Worm (Caenorhabditis elegans) whole organism, L2 larva: ENCODE results near the gene F40F8.11.

ENCODE experiments used
- C34F6.9 ChIP-seq: fragments of 150-350 bp; optimal IDR thresholded peaks from 2 replicates; lab custom pipeline; 2014; ENCODE audit warnings: missing biosample characterization, missing genetic modification characterization
- F13H6.1 ChIP-seq: sonication (generic microtip); optimal IDR thresholded peaks from 2 replicates; lab custom pipeline; 2016; ENCODE audit warnings: missing genetic modification characterization, missing compliant biosample characterization
- R02D3.7 ChIP-seq: fragments of 150-350 bp; optimal IDR thresholded peaks from 2 replicates; lab custom pipeline; 2014; ENCODE audit warnings: missing biosample characterization, missing genetic modification characterization
- Y55F3AM.14 ChIP-seq: fragments of 200-800 bp; sonication (Bioruptor generic); optimal IDR thresholded peaks from 2 replicates; lab custom pipeline; 2018; ENCODE audit warnings: mild to moderate bottlenecking, missing genetic modification characterization, missing compliant biosample characterization
- ZK546.5 ChIP-seq: sonication (generic microtip); optimal IDR thresholded peaks from 2 replicates; lab custom pipeline; 2017; ENCODE audit warnings: missing biosample characterization, missing genetic modification characterization
- alr-1 ChIP-seq: fragments of 150-350 bp; optimal IDR thresholded peaks from 2 replicates; lab custom pipeline; 2014; ENCODE audit warnings: missing biosample characterization, missing genetic modification characterization
- aly-2 ChIP-seq: fragments of 150-350 bp; optimal IDR thresholded peaks from 2 replicates; lab custom pipeline; 2014; ENCODE audit warnings: missing biosample characterization, missing genetic modification characterization
- blmp-1 ChIP-seq: sonication (generic microtip); optimal IDR thresholded peaks from 2 replicates; lab custom pipeline; 2017; ENCODE audit warnings: missing genetic modification characterization, mild to moderate bottlenecking, missing compliant biosample characterization, antibody characterized with exemption, moderate library complexity; ENCODE audit not compliant: insufficient read depth
- ceh-16 ChIP-seq: fragments of 150-350 bp; optimal IDR thresholded peaks from 2 replicates; lab custom pipeline; 2014; ENCODE audit warnings: missing biosample characterization, missing genetic modification characterization
- ceh-82 ChIP-seq: fragments of 150-350 bp; optimal IDR thresholded peaks from 2 replicates; lab custom pipeline; 2014; ENCODE audit warnings: missing biosample characterization, missing genetic modification characterization
- crh-2 ChIP-seq: sonication (generic microtip); optimal IDR thresholded peaks from 2 replicates; lab custom pipeline; 2017; ENCODE audit warnings: missing biosample characterization, missing genetic modification characterization
- dmd-4 ChIP-seq: sonication (generic microtip); optimal IDR thresholded peaks from 2 replicates; lab custom pipeline; 2017; ENCODE audit warnings: missing biosample characterization, missing genetic modification characterization
- egl-27 ChIP-seq: sonication (generic microtip); optimal IDR thresholded peaks from 3 replicates; lab custom pipeline; 2017; ENCODE audit warnings: missing biosample characterization, missing genetic modification reagents, missing genetic modification characterization
- elt-1 ChIP-seq: fragments of 150-350 bp; optimal IDR thresholded peaks from 2 replicates; lab custom pipeline; 2014; ENCODE audit warnings: missing biosample characterization, missing genetic modification characterization
- elt-3 ChIP-seq: sonication (generic microtip); optimal IDR thresholded peaks from 2 replicates; lab custom pipeline; 2017; ENCODE audit warnings: missing biosample characterization, missing genetic modification characterization
- fos-1 ChIP-seq: fragments of 150-350 bp; optimal IDR thresholded peaks from 2 replicates; lab custom pipeline; 2014; ENCODE audit warnings: missing biosample characterization, missing genetic modification characterization
- gmeb-1 ChIP-seq: fragments of 150-350 bp; optimal IDR thresholded peaks from 2 replicates; lab custom pipeline; 2014; ENCODE audit warnings: missing biosample characterization, missing genetic modification characterization
- lin-11 ChIP-seq: fragments of 150-350 bp; sonication (generic microtip); optimal IDR thresholded peaks from 2 replicates; lab custom pipeline; 2014; ENCODE audit warnings: missing biosample characterization, missing genetic modification characterization, inconsistent platforms, mixed read lengths
- lin-39 ChIP-seq: fragments of 150-350 bp; optimal IDR thresholded peaks from 2 replicates; lab custom pipeline; 2014; ENCODE audit warnings: missing biosample characterization, missing genetic modification reagents, missing genetic modification characterization
- lsy-2 ChIP-seq, 2 experiments: fragments of 150-350 bp in 1 of 2; sonication (generic microtip) in 1 of 2; optimal IDR thresholded peaks; 2 replicates each; lab custom pipeline; 2014 to 2017; ENCODE audit warnings: missing biosample characterization in 2 of 2, missing genetic modification characterization in 2 of 2
- mab-5 ChIP-seq: fragments of 150-350 bp; optimal IDR thresholded peaks from 2 replicates; lab custom pipeline; 2014; ENCODE audit warnings: missing biosample characterization, missing genetic modification characterization
- mbf-1 ChIP-seq: sonication (generic microtip); optimal IDR thresholded peaks from 2 replicates; lab custom pipeline; 2017; ENCODE audit warnings: missing biosample characterization, missing genetic modification characterization
- mdl-1 ChIP-seq, 2 experiments: fragments of 150-350 bp in 1 of 2; sonication (generic microtip) in 1 of 2; optimal IDR thresholded peaks; 2 replicates each; lab custom pipeline; 2017; ENCODE audit warnings: missing biosample characterization in 2 of 2, missing genetic modification characterization in 2 of 2
- nhr-10 ChIP-seq: sonication (generic microtip); optimal IDR thresholded peaks from 2 replicates; lab custom pipeline; 2017; ENCODE audit warnings: missing biosample characterization, missing genetic modification characterization
- nhr-11 ChIP-seq: fragments of 150-350 bp; optimal IDR thresholded peaks from 2 replicates; lab custom pipeline; 2014; ENCODE audit warnings: missing biosample characterization, missing genetic modification characterization
- nhr-12 ChIP-seq: fragments of 150-350 bp; optimal IDR thresholded peaks from 2 replicates; lab custom pipeline; 2014; ENCODE audit warnings: missing biosample characterization, missing genetic modification characterization
- nhr-21 ChIP-seq: fragments of 150-350 bp; optimal IDR thresholded peaks from 2 replicates; lab custom pipeline; 2014; ENCODE audit warnings: missing biosample characterization, missing genetic modification characterization
- nhr-23 ChIP-seq: fragments of 150-350 bp; optimal IDR thresholded peaks from 2 replicates; lab custom pipeline; 2014; ENCODE audit warnings: missing biosample characterization, missing genetic modification reagents, missing genetic modification characterization
- nhr-237 ChIP-seq: fragments of 150-350 bp; optimal IDR thresholded peaks from 2 replicates; lab custom pipeline; 2014; ENCODE audit warnings: missing biosample characterization, missing genetic modification characterization
- nhr-25 ChIP-seq: fragments of 150-350 bp; sonication (generic microtip); optimal IDR thresholded peaks from 3 replicates; lab custom pipeline; 2014; ENCODE audit warnings: missing biosample characterization, missing genetic modification characterization
- nhr-6 ChIP-seq: fragments of 150-350 bp; optimal IDR thresholded peaks from 2 replicates; lab custom pipeline; 2014; ENCODE audit warnings: missing biosample characterization, missing genetic modification characterization
- nhr-77 ChIP-seq: fragments of 150-350 bp; optimal IDR thresholded peaks from 2 replicates; lab custom pipeline; 2014; ENCODE audit warnings: missing biosample characterization, missing genetic modification characterization
- peb-1 ChIP-seq: fragments of 150-350 bp; optimal IDR thresholded peaks from 2 replicates; lab custom pipeline; 2014; ENCODE audit warnings: missing biosample characterization, missing genetic modification characterization
- sem-4 ChIP-seq: fragments of 150-350 bp; optimal IDR thresholded peaks from 2 replicates; lab custom pipeline; 2014; ENCODE audit warnings: missing biosample characterization, missing genetic modification reagents, missing genetic modification characterization
- skn-1 ChIP-seq: sonication (generic microtip); optimal IDR thresholded peaks from 2 replicates; lab custom pipeline; 2017; ENCODE audit warnings: missing biosample characterization, missing genetic modification characterization
- sma-3 ChIP-seq: sonication (generic microtip); optimal IDR thresholded peaks from 2 replicates; lab custom pipeline; 2016; ENCODE audit warnings: missing genetic modification reagents, missing genetic modification characterization, missing compliant biosample characterization
- sma-9 ChIP-seq, 2 experiments: fragments of 150-350 bp in 1 of 2; sonication (generic microtip) in 1 of 2; optimal IDR thresholded peaks; 2 replicates each; lab custom pipeline; 2014 to 2016; ENCODE audit warnings: missing genetic modification characterization in 2 of 2, mild to moderate bottlenecking in 1 of 2, missing biosample characterization in 1 of 2, missing compliant biosample characterization in 1 of 2, missing genetic modification reagents in 1 of 2, moderate library complexity in 1 of 2
- unc-55 ChIP-seq: fragments of 150-350 bp; sonication (generic microtip); optimal IDR thresholded peaks from 3 replicates; lab custom pipeline; 2014; ENCODE audit warnings: missing biosample characterization, missing genetic modification reagents, missing genetic modification characterization
- unc-62 ChIP-seq: fragments of 150-350 bp; optimal IDR thresholded peaks from 2 replicates; lab custom pipeline; 2014; ENCODE audit warnings: missing biosample characterization, missing genetic modification reagents, missing genetic modification characterization
- zag-1 ChIP-seq: fragments of 150-350 bp; optimal IDR thresholded peaks from 2 replicates; lab custom pipeline; 2014; ENCODE audit warnings: missing biosample characterization, missing genetic modification characterization
- ztf-1 ChIP-seq: fragments of 200-800 bp; sonication (Bioruptor generic); conservative IDR thresholded peaks from 2 replicates; pipeline ENCODE4 v1.3.6; 2022; ENCODE audit warnings: missing genetic modification characterization, missing compliant biosample characterization
- ztf-11 ChIP-seq: sonication (generic microtip); optimal IDR thresholded peaks from 2 replicates; lab custom pipeline; 2017; ENCODE audit warnings: missing biosample characterization, missing genetic modification characterization
- ztf-4 ChIP-seq: fragments of 150-350 bp; optimal IDR thresholded peaks from 2 replicates; lab custom pipeline; 2014; ENCODE audit warnings: missing biosample characterization, missing genetic modification characterization

Gene F40F8.11

DNA sequence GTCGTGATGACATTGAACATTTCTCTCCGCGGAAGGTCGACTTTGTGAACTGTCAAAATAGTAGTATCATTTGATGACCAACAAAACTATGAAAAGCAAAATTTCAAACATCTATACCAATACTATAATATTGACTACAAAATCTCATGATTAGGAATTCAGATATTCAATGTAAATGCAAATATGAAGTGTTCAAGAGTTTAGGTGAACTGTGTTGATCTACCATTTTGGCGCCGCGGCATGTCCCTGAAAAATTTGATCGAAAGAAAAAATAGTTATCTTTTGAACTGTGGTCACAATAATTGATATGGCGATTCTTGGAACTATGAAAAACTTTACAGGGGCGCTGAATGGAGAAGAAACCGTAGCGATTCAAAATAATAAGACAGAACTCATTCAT lies 46.3 kb upstream of the F40F8.11 start:
- no peak for TF ChIP-seq mab-5 (tag; lab: Kevin White, UChicago)
- no peak for TF ChIP-seq lsy-2 (tag; optimal IDR thresholded peaks at IDR 0.05; lab: Kevin White, UChicago)
- no peak for TF ChIP-seq sma-3 (GFP tag; lab: Kevin White, UChicago)
- TF ChIP-seq elt-3 (tag; lab: Kevin White, UChicago): no peak
- no peak for TF ChIP-seq aly-2 (tag; lab: Kevin White, UChicago)
- no peak for TF ChIP-seq nhr-6
- no peak for TF ChIP-seq ztf-1

DNA sequence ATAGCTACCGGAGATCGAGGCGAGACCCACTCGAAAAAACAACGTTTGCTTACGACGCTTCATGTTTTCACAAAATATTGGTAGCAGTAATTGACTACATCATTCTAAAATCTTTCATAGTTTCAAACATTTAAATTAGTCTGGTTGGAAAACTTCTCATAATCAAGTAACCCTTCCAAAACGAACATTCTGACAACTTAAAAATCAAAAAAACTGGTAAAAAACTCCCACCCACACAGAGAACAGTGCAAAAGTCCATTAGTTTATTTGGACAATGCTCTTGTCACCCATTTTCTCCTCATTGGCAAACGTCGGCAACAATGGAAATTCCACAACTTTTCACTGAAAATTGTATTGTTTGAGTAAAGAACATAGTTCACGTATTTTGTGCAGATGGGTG lies 45.0 kb upstream of the F40F8.11 start, which contains the start of gene F37H8.6:
Gene F37H8.6 (minus strand): TSS at position 101 of the 400 bp plus-strand sequence.
- TF ChIP-seq blmp-1 (tag; lab: Kevin White, UChicago): no peak
- no peak for TF ChIP-seq fos-1
- TF ChIP-seq lin-39 (tag; lab: Kevin White, UChicago): no peak
- TF ChIP-seq zag-1 (tag; lab: Kevin White, UChicago): no peak
- no peak for TF ChIP-seq peb-1 (tag; lab: Kevin White, UChicago)
- TF ChIP-seq R02D3.7 (tag; lab: Kevin White, UChicago): no peak

DNA sequence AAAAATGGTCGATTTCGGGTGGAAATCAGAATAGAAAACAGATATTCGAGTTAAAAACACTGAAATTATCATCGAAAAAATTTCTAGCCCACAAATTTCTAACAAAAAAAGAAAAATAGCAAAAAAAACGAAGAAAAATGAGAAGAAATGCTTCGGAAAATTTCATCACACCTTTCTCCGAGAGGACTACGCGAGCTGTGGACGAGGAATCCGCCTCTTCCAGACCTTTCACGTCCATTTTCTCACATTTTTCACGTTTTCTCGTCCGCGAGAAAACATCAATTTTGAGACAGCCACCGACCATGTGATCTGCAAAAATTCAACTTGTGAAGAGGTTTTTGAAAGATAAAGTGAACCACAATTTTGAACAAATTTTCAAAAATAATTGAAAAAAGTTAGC lies 44.1 kb upstream of the F40F8.11 start:
- TF ChIP-seq Y55F3AM.14 (GFP tag; lab: Kevin White, UChicago) (no peak), unc-55 (peak; percentile 15), mdl-1 (tag; optimal IDR thresholded peaks at IDR 0.05; lab: Kevin White, UChicago) (no peak), unc-62 (no peak), ztf-4 (tag; lab: Kevin White, UChicago) (no peak), alr-1 (tag; lab: Kevin White, UChicago) (no peak), C34F6.9 (tag; lab: Kevin White, UChicago) (peak; percentile 6), lsy-2 (tag; optimal IDR thresholded peaks at IDR 0.05; lab: Kevin White, UChicago) (peak in 1 of 2 experiments; percentile 35)

DNA sequence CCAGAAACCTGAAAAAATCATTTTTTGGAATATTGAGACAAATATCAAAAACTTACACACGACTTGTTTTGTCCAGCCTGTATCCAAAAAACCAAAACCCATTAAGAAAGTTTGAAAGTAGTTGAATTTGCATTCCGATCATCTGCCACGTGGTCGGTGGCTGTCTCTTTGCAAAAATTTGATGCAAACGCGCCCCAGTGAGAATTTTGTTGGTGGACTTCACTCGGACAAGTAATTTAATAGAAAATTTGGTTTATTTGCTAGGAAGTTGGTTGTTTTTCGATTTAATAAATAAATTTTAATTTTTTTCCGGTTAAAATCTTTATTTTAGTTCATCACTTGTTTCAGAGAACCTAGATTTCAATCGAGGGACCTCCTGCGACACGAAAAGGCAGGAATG lies 43.0 kb upstream of the F40F8.11 start:
- TF ChIP-seq nhr-10 (tag; lab: Kevin White, UChicago) (no peak), sem-4 (tag; lab: Kevin White, UChicago) (no peak)

DNA sequence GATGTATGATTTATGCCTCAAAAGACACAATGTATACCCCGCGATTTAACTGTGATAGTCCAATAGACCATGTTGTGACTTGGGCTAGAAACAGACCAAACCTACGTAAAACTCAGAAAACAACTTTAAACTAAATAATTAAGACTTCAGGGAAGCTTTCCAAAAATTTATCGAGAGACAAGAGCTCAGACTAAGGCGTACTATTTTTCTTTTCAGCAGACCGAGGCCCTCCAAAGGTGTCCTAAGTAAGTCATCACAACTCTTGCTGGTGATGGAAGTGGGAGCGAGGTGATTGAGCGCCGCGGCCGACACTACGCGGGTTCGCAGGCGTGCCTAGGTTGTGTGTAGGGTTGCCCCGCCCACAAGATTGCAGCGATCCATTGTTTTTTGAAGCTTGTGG lies 34.6 kb upstream of the F40F8.11 start:
- TF ChIP-seq nhr-25: peak; percentile 44
- TF ChIP-seq nhr-77 (tag; lab: Kevin White, UChicago): no peak
- no peak for TF ChIP-seq elt-3 (tag; lab: Kevin White, UChicago)
- peak; percentile 76 for TF ChIP-seq gmeb-1 (tag; lab: Kevin White, UChicago)
- no peak for TF ChIP-seq skn-1
- no peak for TF ChIP-seq mab-5 (tag; lab: Kevin White, UChicago)
- peak; percentile 29 for TF ChIP-seq unc-55
- no peak for TF ChIP-seq nhr-6
- peak; percentile 43 to 56 for TF ChIP-seq lsy-2 (tag; optimal IDR thresholded peaks at IDR 0.05; lab: Kevin White, UChicago)
- TF ChIP-seq ztf-11 (tag; lab: Kevin White, UChicago): no peak
- no peak for TF ChIP-seq nhr-12 (tag; lab: Kevin White, UChicago)
- no peak for TF ChIP-seq ZK546.5 (tag; lab: Kevin White, UChicago)
- peak; percentile 85 for TF ChIP-seq sma-9 (GFP tag; optimal IDR thresholded peaks at IDR 0.05; lab: Kevin White, UChicago)
- no peak for TF ChIP-seq sma-9 (tag; optimal IDR thresholded peaks at IDR 0.05; lab: Kevin White, UChicago)
- peak; percentile 20 for TF ChIP-seq egl-27
- TF ChIP-seq nhr-21 (tag; lab: Kevin White, UChicago): peak; percentile 84
- no peak for TF ChIP-seq nhr-11 (tag; lab: Kevin White, UChicago)
- peak; percentile 18 for TF ChIP-seq lin-11 (tag; lab: Kevin White, UChicago)
- TF ChIP-seq blmp-1 (tag; lab: Kevin White, UChicago): no peak
- peak; percentile 75 for TF ChIP-seq F13H6.1 (tag; lab: Kevin White, UChicago)
- no peak for TF ChIP-seq ceh-82 (tag; lab: Kevin White, UChicago)
- peak; percentile 37 to 86 for TF ChIP-seq mdl-1 (tag; optimal IDR thresholded peaks at IDR 0.05; lab: Kevin White, UChicago)
- TF ChIP-seq Y55F3AM.14 (GFP tag; lab: Kevin White, UChicago): no peak
- TF ChIP-seq mbf-1 (tag; lab: Kevin White, UChicago): no peak
- TF ChIP-seq ztf-1: no peak
- peak; percentile 12 for TF ChIP-seq crh-2 (tag; lab: Kevin White, UChicago)
- no peak for TF ChIP-seq aly-2 (tag; lab: Kevin White, UChicago)
- no peak for TF ChIP-seq peb-1 (tag; lab: Kevin White, UChicago)
- no peak for TF ChIP-seq dmd-4 (tag; lab: Kevin White, UChicago)
- TF ChIP-seq zag-1 (tag; lab: Kevin White, UChicago): no peak
- no peak for TF ChIP-seq nhr-23 (tag; lab: Kevin White, UChicago)
- peak; percentile 25 for TF ChIP-seq ztf-4 (tag; lab: Kevin White, UChicago)
- peak; percentile 31 for TF ChIP-seq sem-4 (tag; lab: Kevin White, UChicago)
- TF ChIP-seq C34F6.9 (tag; lab: Kevin White, UChicago): peak; percentile 6
- TF ChIP-seq ceh-16 (tag; lab: Kevin White, UChicago): peak; percentile 49
- TF ChIP-seq elt-1: no peak
- TF ChIP-seq nhr-237 (tag; lab: Kevin White, UChicago): peak; percentile 26
- peak; percentile 22 for TF ChIP-seq R02D3.7 (tag; lab: Kevin White, UChicago)
- no peak for TF ChIP-seq nhr-10 (tag; lab: Kevin White, UChicago)
